Worm (Caenorhabditis elegans) whole organism, young adult: Measurements from ENCODE around the gene fat-6.

ENCODE experiments used
- B0336.3 ChIP-seq: fragments of 200-800 bp; sonication (Bioruptor generic); IDR thresholded peaks from 2 replicates; pipeline ENCODE4 v1.3.6; 2022; ENCODE audit warnings: missing genetic modification characterization, missing compliant biosample characterization
- F10E7.11 ChIP-seq: sonication (generic microtip); optimal IDR thresholded peaks from 2 replicates; lab custom pipeline; 2017; ENCODE audit warnings: mild to moderate bottlenecking, missing genetic modification characterization, moderate library complexity, missing compliant biosample characterization
- F57A8.1 ChIP-seq: fragments of 200-800 bp; sonication (Bioruptor generic); optimal IDR thresholded peaks from 2 replicates; lab custom pipeline; 2018; ENCODE audit warnings: mild to moderate bottlenecking, missing genetic modification characterization, moderate library complexity, missing compliant biosample characterization
- Y56A3A.18 ChIP-seq: fragments of 200-800 bp; sonication (Bioruptor generic); IDR thresholded peaks from 2 replicates; pipeline ENCODE4 v1.3.6; 2022; ENCODE audit warnings: missing genetic modification reagents, missing genetic modification characterization, missing compliant biosample characterization
- Y67H2A.10 ChIP-seq: fragments of 200-800 bp; sonication (Bioruptor generic); conservative IDR thresholded peaks from 2 replicates; pipeline ENCODE4 v1.3.6; 2022; ENCODE audit warnings: missing genetic modification reagents, missing genetic modification characterization, missing compliant biosample characterization
- ama-1 ChIP-seq, 3 experiments: fragments of 150-350 bp in 1 of 3; sonication (generic microtip) in 2 of 3; optimal IDR thresholded peaks; 2 replicates each; lab custom pipeline; 2014 to 2018; ENCODE audit warnings: missing biosample characterization in 2 of 3, missing genetic modification characterization in 2 of 3, missing genetic modification reagents in 2 of 3
- aptf-2 ChIP-seq: fragments of 200-800 bp; sonication (Bioruptor generic); conservative IDR thresholded peaks from 2 replicates; pipeline ENCODE4 v1.3.6; 2022; ENCODE audit warnings: missing genetic modification reagents, missing genetic modification characterization, missing compliant biosample characterization
- atf-7 ChIP-seq: sonication (generic microtip); optimal IDR thresholded peaks from 2 replicates; lab custom pipeline; 2017; ENCODE audit warnings: mild to moderate bottlenecking, missing genetic modification characterization, missing compliant biosample characterization
- ccch-3 ChIP-seq: fragments of 200-800 bp; sonication (Bioruptor generic); optimal IDR thresholded peaks from 2 replicates; lab custom pipeline; 2018; ENCODE audit warnings: mild to moderate bottlenecking, missing genetic modification characterization, missing compliant biosample characterization
- ceh-91 ChIP-seq: fragments of 200-800 bp; sonication (Bioruptor generic); IDR thresholded peaks from 2 replicates; pipeline ENCODE4 v1.3.6; 2022; ENCODE audit warnings: missing genetic modification reagents, missing genetic modification characterization, missing compliant biosample characterization
- die-1 ChIP-seq: sonication (generic microtip); optimal IDR thresholded peaks from 2 replicates; lab custom pipeline; 2016; ENCODE audit warnings: missing genotype, mild to moderate bottlenecking, missing genetic modification characterization, missing compliant biosample characterization
- ets-4 ChIP-seq: fragments of 200-800 bp; sonication (Bioruptor generic); optimal IDR thresholded peaks from 2 replicates; lab custom pipeline; 2018; ENCODE audit warnings: mild to moderate bottlenecking, missing genetic modification characterization, missing compliant biosample characterization
- hlh-12 ChIP-seq: sonication (generic microtip); optimal IDR thresholded peaks from 2 replicates; lab custom pipeline; 2016; ENCODE audit warnings: missing genetic modification characterization, missing compliant biosample characterization
- hsf-1 ChIP-seq: fragments of 200-800 bp; sonication (Bioruptor generic); IDR thresholded peaks from 2 replicates; pipeline ENCODE4 v1.3.6; 2022; ENCODE audit warnings: missing genetic modification reagents, missing genetic modification characterization, missing compliant biosample characterization
- lag-1 ChIP-seq: fragments of 200-800 bp; sonication (Bioruptor generic); IDR thresholded peaks from 2 replicates; pipeline ENCODE4 v1.3.6; 2022; ENCODE audit warnings: missing genetic modification reagents, missing genetic modification characterization, missing compliant biosample characterization
- lir-1 ChIP-seq: fragments of 200-800 bp; sonication (Bioruptor generic); conservative IDR thresholded peaks from 2 replicates; pipeline ENCODE4 v1.3.6; 2022; ENCODE audit warnings: missing genetic modification reagents, missing genetic modification characterization, missing compliant biosample characterization
- madf-10 ChIP-seq: sonication (generic microtip); optimal IDR thresholded peaks from 2 replicates; lab custom pipeline; 2016; ENCODE audit warnings: mild to moderate bottlenecking, missing genetic modification characterization, missing compliant biosample characterization
- madf-3 ChIP-seq: fragments of 200-800 bp; sonication (Bioruptor generic); IDR thresholded peaks from 2 replicates; pipeline ENCODE4 v1.3.6; 2022; ENCODE audit warnings: missing genetic modification reagents, missing genetic modification characterization, missing compliant biosample characterization
- madf-8 ChIP-seq: fragments of 200-800 bp; sonication (Bioruptor generic); conservative IDR thresholded peaks from 2 replicates; pipeline ENCODE4 v1.3.6; 2022; ENCODE audit warnings: missing genetic modification reagents, missing genetic modification characterization, missing compliant biosample characterization
- mel-28 ChIP-seq: sonication (generic microtip); optimal IDR thresholded peaks from 2 replicates; lab custom pipeline; 2016; ENCODE audit warnings: borderline replicate concordance, mild to moderate bottlenecking, missing genetic modification characterization, missing compliant biosample characterization
- mes-4 ChIP-seq: sonication (generic microtip); optimal IDR thresholded peaks from 2 replicates; lab custom pipeline; 2016; ENCODE audit warnings: missing genotype, missing genetic modification characterization, missing compliant biosample characterization
- nfya-1 ChIP-seq: sonication (generic microtip); optimal IDR thresholded peaks from 2 replicates; lab custom pipeline; 2017; ENCODE audit warnings: antibody characterized with exemption, missing compliant biosample characterization, missing genetic modification characterization, borderline replicate concordance; ENCODE audit not compliant: insufficient read depth
- nhr-27 ChIP-seq: fragments of 200-800 bp; sonication (Bioruptor generic); optimal IDR thresholded peaks from 2 replicates; lab custom pipeline; 2018; ENCODE audit warnings: mild to moderate bottlenecking, missing genetic modification characterization, moderate library complexity, missing compliant biosample characterization
- rpc-1 ChIP-seq, 2 experiments: fragments of 150-350 bp in 1 of 2; sonication (generic microtip) in 1 of 2; optimal IDR thresholded peaks; 2 replicates each; lab custom pipeline; 2014 to 2018; ENCODE audit warnings: missing biosample characterization in 1 of 2, missing genetic modification characterization in 1 of 2, missing genetic modification reagents in 1 of 2, missing genotype in 1 of 2
- sdz-38 ChIP-seq: sonication (generic microtip); optimal IDR thresholded peaks from 2 replicates; lab custom pipeline; 2016; ENCODE audit warnings: missing genotype, missing genetic modification characterization, missing compliant biosample characterization
- snpc-4 ChIP-seq, 5 experiments: fragments of 150-350 bp in 1 of 5; sonication (generic microtip) in 4 of 5; optimal IDR thresholded peaks; 2 replicates each; lab custom pipeline; 2014 to 2018; ENCODE audit warnings: missing genetic modification characterization in 5 of 5, missing biosample characterization in 3 of 5, antibody characterized with exemption in 2 of 5, mild to moderate bottlenecking in 2 of 5, missing compliant biosample characterization in 2 of 5, missing genotype in 2 of 5, moderate library complexity in 2 of 5, missing genetic modification reagents in 1 of 5
- tbx-9 ChIP-seq: sonication (generic microtip); optimal IDR thresholded peaks from 2 replicates; lab custom pipeline; 2016; ENCODE audit warnings: borderline replicate concordance, missing genetic modification characterization, inconsistent platforms, missing compliant biosample characterization
- tlf-1 ChIP-seq: fragments of 200-800 bp; sonication (Bioruptor generic); optimal IDR thresholded peaks from 2 replicates; lab custom pipeline; 2018; ENCODE audit warnings: mild to moderate bottlenecking, missing genetic modification characterization, missing compliant biosample characterization
- zfh-2 ChIP-seq: fragments of 200-800 bp; sonication (Bioruptor generic); conservative IDR thresholded peaks from 2 replicates; pipeline ENCODE4 v1.3.6; 2022; ENCODE audit warnings: missing genetic modification reagents, missing genetic modification characterization, missing compliant biosample characterization
- zim-3 ChIP-seq: sonication (generic microtip); optimal IDR thresholded peaks from 2 replicates; lab custom pipeline; 2017; ENCODE audit warnings: mild to moderate bottlenecking, missing genetic modification characterization, moderate library complexity, missing compliant biosample characterization
- ztf-22 ChIP-seq: fragments of 200-800 bp; sonication (Bioruptor generic); optimal IDR thresholded peaks from 2 replicates; lab custom pipeline; 2018; ENCODE audit warnings: mild to moderate bottlenecking, missing genetic modification characterization, moderate library complexity, missing compliant biosample characterization
- ztf-25 ChIP-seq: fragments of 200-800 bp; sonication (Bioruptor generic); IDR thresholded peaks from 2 replicates; pipeline ENCODE4 v1.3.6; 2022; ENCODE audit warnings: missing genetic modification reagents, missing genetic modification characterization, missing compliant biosample characterization
- ztf-28 ChIP-seq: fragments of 200-800 bp; sonication (Bioruptor generic); IDR thresholded peaks from 2 replicates; pipeline ENCODE4 v1.3.6; 2022; ENCODE audit warnings: missing genetic modification reagents, missing genetic modification characterization, missing compliant biosample characterization
- ztf-3 ChIP-seq: fragments of 200-800 bp; sonication (Bioruptor generic); optimal IDR thresholded peaks from 2 replicates; lab custom pipeline; 2018; ENCODE audit warnings: mild to moderate bottlenecking, missing genetic modification characterization, missing compliant biosample characterization

Gene fat-6

ce11 chrIV:11871083-11871482 is 44.4 kb downstream of the fat-6 start (continued):
- TF ChIP-seq lag-1 (GFP tag; lab: Robert Waterston, UW) (no peak), snpc-4 (GFP tag; optimal IDR thresholded peaks at IDR 0.05; lab: Kevin White, UChicago) (no peak), snpc-4 (tag; optimal IDR thresholded peaks at IDR 0.05; lab: Kevin White, UChicago) (no peak), sdz-38 (tag; lab: Kevin White, UChicago) (no peak), mes-4 (tag; lab: Kevin White, UChicago) (no peak), nfya-1 (tag; lab: Kevin White, UChicago) (no peak), ama-1 (optimal IDR thresholded peaks at IDR 0.05; lab: Kevin White, UChicago) (no peak), ama-1 (GFP tag; optimal IDR thresholded peaks at IDR 0.05; lab: Kevin White, UChicago) (no peak), zim-3 (tag; lab: Kevin White, UChicago) (no peak), atf-7 (tag; lab: Kevin White, UChicago) (no peak), die-1 (tag; lab: Kevin White, UChicago) (no peak), zfh-2 (GFP tag; lab: Robert Waterston, UW) (peak; percentile 65), madf-8 (GFP tag; lab: Robert Waterston, UW) (no peak), ccch-3 (GFP tag; lab: Kevin White, UChicago) (no peak), madf-10 (tag; lab: Kevin White, UChicago) (peak; percentile 39), Y67H2A.10 (no peak), tlf-1 (no peak), lir-1 (no peak), hlh-12 (no peak), ztf-25 (GFP tag; lab: Robert Waterston, UW) (no peak)
- TF ChIP-seq, all 124 proteins: peak for 7

DNA sequence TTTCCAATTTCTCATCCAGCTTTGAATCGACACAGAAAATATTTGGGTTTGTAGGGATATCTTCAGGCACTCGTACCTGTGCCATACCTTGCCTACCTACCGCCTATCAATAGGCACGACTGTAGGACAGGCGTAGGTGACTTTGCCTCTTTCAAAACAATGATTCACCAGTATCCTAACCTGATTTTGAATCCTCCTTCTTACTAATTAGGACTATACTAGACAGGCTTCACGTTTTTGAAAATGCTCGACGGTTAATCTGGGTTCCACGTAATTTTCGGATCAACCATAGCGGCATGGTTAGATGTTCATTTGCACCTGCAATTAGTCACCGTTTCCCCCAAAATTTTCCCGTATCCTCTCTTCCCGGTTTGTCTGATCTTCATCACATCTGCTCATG is 47.0 kb downstream of the fat-6 start:
- no peak for TF ChIP-seq B0336.3 (GFP tag; lab: Robert Waterston, UW)
- no peak for TF ChIP-seq atf-7 (tag; lab: Kevin White, UChicago)
- no peak for TF ChIP-seq tbx-9 (tag; lab: Kevin White, UChicago)
- TF ChIP-seq rpc-1 (optimal IDR thresholded peaks at IDR 0.05; lab: Kevin White, UChicago) = no peak
- no peak for TF ChIP-seq rpc-1 (tag; optimal IDR thresholded peaks at IDR 0.05; lab: Kevin White, UChicago)
- TF ChIP-seq F10E7.11 = no peak
- TF ChIP-seq ztf-3 (GFP tag; lab: Kevin White, UChicago) = no peak
- TF ChIP-seq mel-28 (tag; lab: Kevin White, UChicago) = no peak
- TF ChIP-seq ztf-22 (GFP tag; lab: Kevin White, UChicago) = no peak
- no peak for TF ChIP-seq ets-4
- TF ChIP-seq ceh-91 (GFP tag; lab: Robert Waterston, UW) = no peak
- no peak for TF ChIP-seq F57A8.1 (GFP tag; lab: Kevin White, UChicago)

DNA sequence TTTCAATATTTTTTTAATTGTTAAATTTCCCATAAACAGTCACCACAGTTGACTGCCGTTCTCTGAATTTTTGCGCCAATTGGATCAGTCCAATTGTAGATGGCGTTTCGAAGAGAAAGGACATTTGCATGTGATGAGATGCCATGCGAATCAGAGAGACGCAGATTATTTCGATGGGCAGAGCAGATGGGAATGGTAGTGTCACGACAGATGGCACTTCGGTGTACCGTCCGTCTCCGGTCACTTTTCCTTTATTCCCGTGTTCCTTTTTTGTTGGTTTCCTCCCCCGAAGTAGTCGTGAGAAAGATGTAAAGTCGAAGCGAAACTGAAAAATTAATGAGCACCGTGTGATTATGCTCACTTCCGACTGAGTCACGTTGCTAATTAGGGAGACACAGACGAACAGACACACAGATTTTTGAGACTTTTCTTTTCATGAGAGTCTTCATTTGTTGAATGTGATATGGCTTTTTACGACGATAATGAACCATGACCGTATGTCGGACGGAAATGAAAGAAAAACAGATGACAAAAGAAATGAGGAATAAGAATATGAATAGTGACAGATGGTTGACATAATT is 47.7 kb downstream of the fat-6 start:
- no peak for TF ChIP-seq aptf-2 (GFP tag; lab: Robert Waterston, UW)
- no peak for TF ChIP-seq nhr-27 (tag; lab: Kevin White, UChicago)
- TF ChIP-seq ztf-28 (GFP tag; lab: Robert Waterston, UW) = no peak
- no peak for TF ChIP-seq hsf-1 (GFP tag; lab: Robert Waterston, UW)
- no peak for TF ChIP-seq madf-3 (GFP tag; lab: Robert Waterston, UW)
- no peak for TF ChIP-seq Y56A3A.18
- TF ChIP-seq zfh-2 (GFP tag; lab: Robert Waterston, UW) = no peak
- no peak for TF ChIP-seq mes-4 (tag; lab: Kevin White, UChicago)
